Worm (Caenorhabditis elegans) whole organism, early embryonic: ENCODE results near the gene gly-14.

Experiments
- B0310.2 ChIP-seq: sonication (generic microtip); optimal IDR thresholded peaks from 2 replicates; lab custom pipeline; 2016; ENCODE audit warnings: mild to moderate bottlenecking, missing genetic modification characterization, missing compliant biosample characterization
- F13C5.2 ChIP-seq: sonication (generic microtip); optimal IDR thresholded peaks from 2 replicates; lab custom pipeline; 2017; ENCODE audit warnings: mild to moderate bottlenecking, missing genetic modification characterization, inconsistent platforms, missing compliant biosample characterization
- aly-1 ChIP-seq: sonication (generic microtip); optimal IDR thresholded peaks from 2 replicates; lab custom pipeline; 2016; ENCODE audit warnings: missing genetic modification characterization, missing compliant biosample characterization
- ama-1 ChIP-seq: fragments of 150-350 bp; optimal IDR thresholded peaks from 2 replicates; lab custom pipeline; 2014
- ceh-13 ChIP-seq: fragments of 200-800 bp; sonication (Bioruptor generic); optimal IDR thresholded peaks from 2 replicates; lab custom pipeline; 2018; ENCODE audit warnings: mild to moderate bottlenecking, missing genetic modification characterization, missing compliant biosample characterization
- ceh-36 ChIP-seq: sonication (generic microtip); optimal IDR thresholded peaks from 2 replicates; lab custom pipeline; 2016; ENCODE audit warnings: missing genetic modification characterization, inconsistent platforms, missing compliant biosample characterization
- ets-7 ChIP-seq: sonication (generic microtip); optimal IDR thresholded peaks from 2 replicates; lab custom pipeline; 2016; ENCODE audit warnings: missing genotype, missing genetic modification characterization, missing compliant biosample characterization
- flt-1 ChIP-seq: fragments of 200-800 bp; sonication (Bioruptor generic); IDR thresholded peaks from 2 replicates; pipeline ENCODE4 v1.3.6; 2022; ENCODE audit warnings: missing genetic modification characterization, missing compliant biosample characterization
- hmbx-1 ChIP-seq: sonication (generic microtip); optimal IDR thresholded peaks from 2 replicates; lab custom pipeline; 2016; ENCODE audit warnings: mild to moderate bottlenecking, missing genetic modification characterization, missing compliant biosample characterization
- hmg-4 ChIP-seq: fragments of 200-800 bp; sonication (Bioruptor generic); optimal IDR thresholded peaks from 2 replicates; lab custom pipeline; 2018; ENCODE audit warnings: mild to moderate bottlenecking, missing genetic modification characterization, missing compliant biosample characterization
- hnd-1 ChIP-seq: sonication (generic microtip); optimal IDR thresholded peaks from 2 replicates; lab custom pipeline; 2016; ENCODE audit warnings: missing genetic modification characterization, missing compliant biosample characterization
- pes-1 ChIP-seq: fragments of 200-800 bp; sonication (Bioruptor generic); IDR thresholded peaks from 2 replicates; pipeline ENCODE4 v1.3.6; 2022; ENCODE audit warnings: missing genetic modification reagents, missing genetic modification characterization, missing compliant biosample characterization
- scrt-1 ChIP-seq: fragments of 200-800 bp; sonication (Bioruptor generic); IDR thresholded peaks from 2 replicates; pipeline ENCODE4 v1.3.6; 2022; ENCODE audit warnings: missing genetic modification characterization, missing compliant biosample characterization
- sea-1 ChIP-seq: fragments of 200-800 bp; sonication (Bioruptor generic); conservative IDR thresholded peaks from 2 replicates; pipeline ENCODE4 v1.3.6; 2022; ENCODE audit warnings: missing genetic modification characterization, missing compliant biosample characterization
- tbx-11 ChIP-seq: fragments of 200-800 bp; sonication (Bioruptor generic); IDR thresholded peaks from 2 replicates; pipeline ENCODE4 v1.3.6; 2022; ENCODE audit warnings: missing genetic modification characterization, missing compliant biosample characterization
- tbx-37 ChIP-seq: fragments of 200-800 bp; sonication (Bioruptor generic); conservative IDR thresholded peaks from 2 replicates; pipeline ENCODE4 v1.3.6; 2022; ENCODE audit warnings: missing genetic modification reagents, missing genetic modification characterization, missing compliant biosample characterization
- tra-4 ChIP-seq: sonication (generic microtip); optimal IDR thresholded peaks from 2 replicates; lab custom pipeline; 2017; ENCODE audit warnings: missing genetic modification characterization, missing compliant biosample characterization

Gene gly-14

ce11 chrIII:3505051-3505548, 12.1 kb upstream of the gly-14 start, which contains the start of gene lias-1:
TSS of gene lias-1 (minus strand) at chrIII:3505101.
- TF ChIP-seq F13C5.2: peak; percentile 85
- 0 out of 2 replicates have a peak, but pooled peaks have one; percentile 50 for TF ChIP-seq pes-1 (GFP tag; lab: Robert Waterston, UW)
- peak; percentile 35 for TF ChIP-seq aly-1 (tag; lab: Kevin White, UChicago)
- no peak for TF ChIP-seq tbx-37 (GFP tag; lab: Robert Waterston, UW)
- TF ChIP-seq hmg-4 (GFP tag; lab: Kevin White, UChicago): peak; percentile 15

DNA sequence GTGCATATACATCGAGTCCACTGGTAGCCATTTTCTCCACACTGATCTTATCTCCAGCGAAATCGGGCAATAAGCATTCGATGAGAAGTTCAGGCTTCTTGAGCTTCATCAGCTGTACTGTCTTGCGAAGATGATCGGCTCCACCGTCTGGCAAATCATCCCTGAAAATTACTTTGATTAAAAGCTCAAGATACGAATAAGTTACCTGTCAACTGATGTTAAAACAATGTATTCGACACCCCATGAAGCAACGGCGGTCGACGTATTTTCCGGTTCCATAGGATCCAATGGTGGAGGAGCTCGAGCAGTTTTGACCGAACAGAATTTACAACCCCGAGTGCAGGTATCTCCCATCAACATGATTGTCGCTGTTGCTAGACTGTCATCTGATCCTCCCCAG, 11.2 kb upstream of the gly-14 start:
- TF ChIP-seq tbx-37 (GFP tag; lab: Robert Waterston, UW) (no peak), pes-1 (GFP tag; lab: Robert Waterston, UW) (no peak), F13C5.2 (no peak), scrt-1 (no peak), hnd-1 (no peak), B0310.2 (no peak), ceh-13 (no peak), sea-1 (GFP tag; lab: Robert Waterston, UW) (no peak), ceh-36 (tag; lab: Kevin White, UChicago) (no peak), hmbx-1 (tag; lab: Kevin White, UChicago) (no peak), tra-4 (no peak), aly-1 (tag; lab: Kevin White, UChicago) (no peak), ets-7 (tag; lab: Kevin White, UChicago) (no peak), ama-1 (lab: Kevin White, UChicago) (no peak)

DNA sequence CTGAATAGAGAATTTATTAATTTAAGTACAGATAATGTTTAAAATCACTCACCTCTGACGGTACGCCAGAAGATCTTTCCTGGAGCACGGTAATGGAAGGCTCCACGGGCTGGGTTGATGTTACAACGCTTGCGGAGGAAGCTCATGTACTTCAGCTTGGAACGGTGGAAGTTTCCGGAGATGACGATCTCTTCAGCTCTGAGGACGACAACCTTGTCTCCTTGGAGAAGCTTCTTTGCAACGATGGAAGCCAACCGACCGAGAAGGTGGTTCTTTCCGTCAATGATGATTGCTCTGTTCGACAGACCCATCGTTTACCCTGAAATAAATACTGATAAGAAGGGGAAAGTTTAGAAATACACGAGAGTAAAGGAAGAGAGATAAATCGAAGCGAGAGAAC, 10.2 kb upstream of the gly-14 start, which contains the start of gene rpl-16:
rpl-16 (minus strand) TSS at position 319 of the 400 bp plus-strand sequence.
- TF ChIP-seq hnd-1: no peak
- TF ChIP-seq tbx-37 (GFP tag; lab: Robert Waterston, UW): no peak
- TF ChIP-seq hmbx-1 (tag; lab: Kevin White, UChicago): no peak
- TF ChIP-seq B0310.2: no peak
- TF ChIP-seq F13C5.2: no peak
- no peak for TF ChIP-seq ceh-13
- no peak for TF ChIP-seq hmg-4 (GFP tag; lab: Kevin White, UChicago)
- no peak for TF ChIP-seq tra-4
- no peak for TF ChIP-seq flt-1 (GFP tag; lab: Robert Waterston, UW)
- no peak for TF ChIP-seq sea-1 (GFP tag; lab: Robert Waterston, UW)
- TF ChIP-seq scrt-1: no peak

DNA sequence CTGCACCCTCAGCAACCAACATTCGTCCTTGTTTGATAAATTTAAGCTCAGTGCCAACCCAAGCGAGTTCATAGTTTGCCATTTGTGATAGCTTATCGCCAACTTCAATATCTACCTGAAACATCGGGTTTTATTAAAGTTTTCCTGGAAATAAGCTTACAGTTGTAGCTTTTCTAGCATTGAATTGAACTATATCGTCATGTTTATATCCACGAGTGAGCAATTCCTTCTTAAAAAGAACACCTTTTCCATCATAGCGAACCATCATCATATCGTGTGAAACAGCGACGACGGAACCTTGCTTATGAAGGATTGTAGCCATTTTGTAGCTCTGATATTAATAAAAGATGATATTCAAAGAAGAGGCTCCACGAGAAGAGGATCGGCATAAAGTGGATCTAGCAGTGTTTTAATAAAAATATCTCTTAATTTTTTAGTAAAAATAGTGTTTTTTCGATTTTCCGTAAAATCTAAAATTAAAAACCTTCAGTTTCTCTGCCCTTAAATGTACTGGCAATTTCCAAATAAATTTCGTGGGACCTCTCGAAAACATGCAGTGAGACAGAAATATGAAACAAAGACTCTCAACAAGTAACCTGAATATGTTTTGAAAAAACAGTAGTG, 9.3 kb upstream of the gly-14 start, which contains the start of gene M01F1.8:
M01F1.8 (minus strand) TSS at position 335 of the 624 bp plus-strand sequence.
- TF ChIP-seq tbx-37 (GFP tag; lab: Robert Waterston, UW): no peak
- TF ChIP-seq ama-1 (lab: Kevin White, UChicago): peak; percentile 53

DNA sequence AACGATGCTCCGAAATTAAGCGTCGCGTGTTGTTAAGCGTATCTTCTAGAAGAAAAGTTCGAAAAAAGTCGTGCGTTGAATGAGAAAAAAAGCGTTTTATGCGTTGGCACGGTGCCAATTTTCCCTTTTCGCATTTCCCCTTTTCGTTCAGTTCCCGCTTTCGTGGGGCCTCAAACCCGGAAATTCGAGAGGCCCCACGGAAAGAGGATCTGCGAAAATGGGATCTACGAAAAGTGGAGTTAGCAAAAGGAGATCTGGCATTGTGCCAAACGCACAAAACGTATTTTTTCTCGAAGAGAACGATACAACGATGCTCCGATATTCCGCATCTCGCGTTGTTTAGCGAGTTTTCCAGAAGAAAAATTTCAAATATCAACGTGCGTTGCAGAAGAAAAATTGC, 6.8 kb upstream of the gly-14 start:
- TF ChIP-seq tbx-11 (GFP tag; lab: Robert Waterston, UW) (peak; percentile 93), B0310.2 (peak; percentile 97), ama-1 (lab: Kevin White, UChicago) (no peak), ceh-13 (peak; percentile 96), hmg-4 (GFP tag; lab: Kevin White, UChicago) (peak; percentile 97), hnd-1 (peak; percentile 94), aly-1 (tag; lab: Kevin White, UChicago) (peak; percentile 98), tra-4 (peak; percentile 97), hmbx-1 (tag; lab: Kevin White, UChicago) (peak; percentile 80), scrt-1 (peak; percentile 81), tbx-37 (GFP tag; lab: Robert Waterston, UW) (peak; percentile 93), sea-1 (GFP tag; lab: Robert Waterston, UW) (peak; percentile 94), F13C5.2 (peak; percentile 88), flt-1 (GFP tag; lab: Robert Waterston, UW) (peak; percentile 78), ets-7 (tag; lab: Kevin White, UChicago) (peak; percentile 99), ceh-36 (tag; lab: Kevin White, UChicago) (peak; percentile 87), pes-1 (GFP tag; lab: Robert Waterston, UW) (peak; percentile 97)

DNA sequence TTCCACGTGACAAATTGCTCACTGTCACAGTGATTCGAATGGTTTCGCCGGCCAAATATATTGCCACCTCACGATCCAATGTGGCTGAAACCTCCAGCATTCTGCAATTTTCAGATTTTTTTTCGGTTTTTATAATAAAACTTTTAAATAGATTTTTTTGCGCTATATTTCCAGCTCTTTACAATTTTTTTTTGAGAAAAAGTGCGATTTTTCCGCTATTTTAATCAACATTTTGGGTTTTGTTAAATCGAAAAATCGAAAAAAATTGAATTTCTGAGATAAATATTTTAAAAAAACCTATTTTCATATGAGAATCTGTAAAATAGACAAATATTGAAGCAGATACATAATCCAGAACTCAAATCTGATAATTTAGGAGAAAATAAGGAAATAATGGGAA, 5.9 kb upstream of the gly-14 start, which contains the start of gene M01F1.9:
M01F1.9 (minus strand) TSS at position 101 of the 400 bp plus-strand sequence.
- TF ChIP-seq tra-4 (no peak), hmbx-1 (tag; lab: Kevin White, UChicago) (no peak), aly-1 (tag; lab: Kevin White, UChicago) (no peak), tbx-37 (GFP tag; lab: Robert Waterston, UW) (no peak)

- TF ChIP-seq aly-1 (tag; lab: Kevin White, UChicago) (no peak), ama-1 (lab: Kevin White, UChicago) (no peak), hnd-1 (no peak), sea-1 (GFP tag; lab: Robert Waterston, UW) (no peak), ceh-13 (no peak), ceh-36 (tag; lab: Kevin White, UChicago) (no peak), tbx-37 (GFP tag; lab: Robert Waterston, UW) (no peak), hmbx-1 (tag; lab: Kevin White, UChicago) (no peak), F13C5.2 (no peak), B0310.2 (no peak), scrt-1 (no peak), tbx-11 (GFP tag; lab: Robert Waterston, UW) (no peak), pes-1 (GFP tag; lab: Robert Waterston, UW) (no peak), hmg-4 (GFP tag; lab: Kevin White, UChicago) (no peak), flt-1 (GFP tag; lab: Robert Waterston, UW) (no peak), tra-4 (no peak), ets-7 (tag; lab: Kevin White, UChicago) (no peak)
These were observed 4.8 kb downstream of the gly-14 start, which contains the start of gene C34C12.7 for ce11 chrIII:3488224-3488623. TSS of gene C34C12.7 (minus strand) at chrIII:3488341.
